Worm (Caenorhabditis elegans) whole organism, early embryonic: ENCODE results near the gene C42D4.19.

Experiments used
- B0310.2 ChIP-seq: sonication (generic microtip); optimal IDR thresholded peaks from 2 replicates; lab custom pipeline; 2016; ENCODE audit warnings: mild to moderate bottlenecking, missing genetic modification characterization, missing compliant biosample characterization
- F13C5.2 ChIP-seq: sonication (generic microtip); optimal IDR thresholded peaks from 2 replicates; lab custom pipeline; 2017; ENCODE audit warnings: mild to moderate bottlenecking, missing genetic modification characterization, inconsistent platforms, missing compliant biosample characterization
- aly-1 ChIP-seq: sonication (generic microtip); optimal IDR thresholded peaks from 2 replicates; lab custom pipeline; 2016; ENCODE audit warnings: missing genetic modification characterization, missing compliant biosample characterization
- ama-1 ChIP-seq: fragments of 150-350 bp; optimal IDR thresholded peaks from 2 replicates; lab custom pipeline; 2014
- ceh-13 ChIP-seq: fragments of 200-800 bp; sonication (Bioruptor generic); optimal IDR thresholded peaks from 2 replicates; lab custom pipeline; 2018; ENCODE audit warnings: mild to moderate bottlenecking, missing genetic modification characterization, missing compliant biosample characterization
- ceh-36 ChIP-seq: sonication (generic microtip); optimal IDR thresholded peaks from 2 replicates; lab custom pipeline; 2016; ENCODE audit warnings: missing genetic modification characterization, inconsistent platforms, missing compliant biosample characterization
- ets-7 ChIP-seq: sonication (generic microtip); optimal IDR thresholded peaks from 2 replicates; lab custom pipeline; 2016; ENCODE audit warnings: missing genotype, missing genetic modification characterization, missing compliant biosample characterization
- flt-1 ChIP-seq: fragments of 200-800 bp; sonication (Bioruptor generic); IDR thresholded peaks from 2 replicates; pipeline ENCODE4 v1.3.6; 2022; ENCODE audit warnings: missing genetic modification characterization, missing compliant biosample characterization
- hmbx-1 ChIP-seq: sonication (generic microtip); optimal IDR thresholded peaks from 2 replicates; lab custom pipeline; 2016; ENCODE audit warnings: mild to moderate bottlenecking, missing genetic modification characterization, missing compliant biosample characterization
- hmg-4 ChIP-seq: fragments of 200-800 bp; sonication (Bioruptor generic); optimal IDR thresholded peaks from 2 replicates; lab custom pipeline; 2018; ENCODE audit warnings: mild to moderate bottlenecking, missing genetic modification characterization, missing compliant biosample characterization
- hnd-1 ChIP-seq: sonication (generic microtip); optimal IDR thresholded peaks from 2 replicates; lab custom pipeline; 2016; ENCODE audit warnings: missing genetic modification characterization, missing compliant biosample characterization
- pes-1 ChIP-seq: fragments of 200-800 bp; sonication (Bioruptor generic); IDR thresholded peaks from 2 replicates; pipeline ENCODE4 v1.3.6; 2022; ENCODE audit warnings: missing genetic modification reagents, missing genetic modification characterization, missing compliant biosample characterization
- scrt-1 ChIP-seq: fragments of 200-800 bp; sonication (Bioruptor generic); IDR thresholded peaks from 2 replicates; pipeline ENCODE4 v1.3.6; 2022; ENCODE audit warnings: missing genetic modification characterization, missing compliant biosample characterization
- sea-1 ChIP-seq: fragments of 200-800 bp; sonication (Bioruptor generic); conservative IDR thresholded peaks from 2 replicates; pipeline ENCODE4 v1.3.6; 2022; ENCODE audit warnings: missing genetic modification characterization, missing compliant biosample characterization
- tbx-11 ChIP-seq: fragments of 200-800 bp; sonication (Bioruptor generic); IDR thresholded peaks from 2 replicates; pipeline ENCODE4 v1.3.6; 2022; ENCODE audit warnings: missing genetic modification characterization, missing compliant biosample characterization
- tbx-37 ChIP-seq: fragments of 200-800 bp; sonication (Bioruptor generic); conservative IDR thresholded peaks from 2 replicates; pipeline ENCODE4 v1.3.6; 2022; ENCODE audit warnings: missing genetic modification reagents, missing genetic modification characterization, missing compliant biosample characterization
- tra-4 ChIP-seq: sonication (generic microtip); optimal IDR thresholded peaks from 2 replicates; lab custom pipeline; 2017; ENCODE audit warnings: missing genetic modification characterization, missing compliant biosample characterization

Gene C42D4.19

ce11 chrIV:7216210-7216609, 40.8 kb downstream of the C42D4.19 start:
- no peak for TF ChIP-seq hnd-1
- TF ChIP-seq ceh-13 (GFP tag; lab: Kevin White, UChicago) = no peak
- no peak for TF ChIP-seq ama-1 (lab: Kevin White, UChicago)
- TF ChIP-seq aly-1 (tag; lab: Kevin White, UChicago) = no peak
- no peak for TF ChIP-seq scrt-1 (GFP tag; lab: Robert Waterston, UW)
- TF ChIP-seq sea-1 (GFP tag; lab: Robert Waterston, UW) = no peak
- no peak for TF ChIP-seq ceh-36 (tag; lab: Kevin White, UChicago)
- TF ChIP-seq tbx-11 (GFP tag; lab: Robert Waterston, UW) = no peak
- no peak for TF ChIP-seq flt-1 (GFP tag; lab: Robert Waterston, UW)
- TF ChIP-seq tra-4 (tag; lab: Kevin White, UChicago) = no peak
- no peak for TF ChIP-seq hmbx-1
- TF ChIP-seq tbx-37 (GFP tag; lab: Robert Waterston, UW) = no peak
- no peak for TF ChIP-seq F13C5.2
- TF ChIP-seq hmg-4 (GFP tag; lab: Kevin White, UChicago) = no peak
- TF ChIP-seq pes-1 (GFP tag; lab: Robert Waterston, UW) = no peak
- TF ChIP-seq ets-7 (tag; lab: Kevin White, UChicago) = no peak

- no peak for TF ChIP-seq ama-1 (lab: Kevin White, UChicago)
- TF ChIP-seq sea-1 (GFP tag; lab: Robert Waterston, UW) = no peak
These were observed 44.1 kb downstream of the C42D4.19 start, which contains the start of the genes glb-23 and R13A1.1 for ce11 chrIV:7219398-7220087. Gene glb-23, minus strand, starts transcription at chrIV:7219498. Gene R13A1.1, plus strand, starts transcription at chrIV:7220037.

- TF ChIP-seq ceh-36 (tag; lab: Kevin White, UChicago) = no peak
- TF ChIP-seq ets-7 (tag; lab: Kevin White, UChicago) = no peak
- no peak for TF ChIP-seq hmg-4 (GFP tag; lab: Kevin White, UChicago)
- TF ChIP-seq B0310.2 (tag; lab: Kevin White, UChicago) = no peak
These were observed 46.6 kb downstream of the C42D4.19 start for ce11 chrIV:7222088-7222487.
